Worm (Caenorhabditis elegans) whole organism, late embryonic: ENCODE results near the gene fbxa-56.

Experiments used
- C08G9.2 ChIP-seq: sonication (generic microtip); optimal IDR thresholded peaks from 2 replicates; lab custom pipeline; 2016; ENCODE audit warnings: mild to moderate bottlenecking, missing genetic modification characterization, moderate library complexity, missing compliant biosample characterization
- C38D4.7 ChIP-seq: fragments of 200-800 bp; sonication (Bioruptor generic); optimal IDR thresholded peaks from 2 replicates; lab custom pipeline; 2018; ENCODE audit warnings: mild to moderate bottlenecking, missing genetic modification characterization, moderate library complexity, missing compliant biosample characterization
- F13H6.1 ChIP-seq: sonication (generic microtip); optimal IDR thresholded peaks from 2 replicates; lab custom pipeline; 2016; ENCODE audit warnings: missing genetic modification characterization, missing compliant biosample characterization
- K02D7.2 ChIP-seq: sonication (generic microtip); optimal IDR thresholded peaks from 2 replicates; lab custom pipeline; 2017; ENCODE audit warnings: mild to moderate bottlenecking, missing genetic modification characterization, missing compliant biosample characterization
- K09A11.1 ChIP-seq: sonication (generic microtip); optimal IDR thresholded peaks from 2 replicates; lab custom pipeline; 2017; ENCODE audit warnings: antibody characterized with exemption, mild to moderate bottlenecking, missing genetic modification characterization, missing compliant biosample characterization; ENCODE audit not compliant: insufficient read depth
- T23F11.4 ChIP-seq: fragments of 200-800 bp; sonication (Bioruptor generic); optimal IDR thresholded peaks from 2 replicates; lab custom pipeline; 2018; ENCODE audit warnings: mild to moderate bottlenecking, missing genetic modification characterization, missing compliant biosample characterization
- Y22D7AL.16 ChIP-seq: sonication (generic microtip); optimal IDR thresholded peaks from 2 replicates; lab custom pipeline; 2016; ENCODE audit warnings: missing genetic modification characterization, missing compliant biosample characterization
- ceh-14 ChIP-seq: sonication (generic microtip); optimal IDR thresholded peaks from 2 replicates; lab custom pipeline; 2016; ENCODE audit warnings: missing genotype, missing genetic modification characterization, missing compliant biosample characterization
- ceh-18 ChIP-seq: sonication (generic microtip); optimal IDR thresholded peaks from 2 replicates; lab custom pipeline; 2016; ENCODE audit warnings: missing genetic modification characterization, missing compliant biosample characterization
- ceh-19 ChIP-seq: fragments of 200-800 bp; sonication (Bioruptor generic); optimal IDR thresholded peaks from 2 replicates; lab custom pipeline; 2018; ENCODE audit warnings: mild to moderate bottlenecking, missing genetic modification characterization, missing compliant biosample characterization
- ceh-2 ChIP-seq: sonication (generic microtip); optimal IDR thresholded peaks from 2 replicates; lab custom pipeline; 2016; ENCODE audit warnings: missing genotype, missing genetic modification characterization, missing compliant biosample characterization
- ceh-24 ChIP-seq: sonication (generic microtip); optimal IDR thresholded peaks from 2 replicates; lab custom pipeline; 2016; ENCODE audit warnings: mild to moderate bottlenecking, missing genetic modification characterization, missing compliant biosample characterization
- ceh-31 ChIP-seq: sonication (generic microtip); optimal IDR thresholded peaks from 2 replicates; lab custom pipeline; 2016; ENCODE audit warnings: missing genetic modification characterization, missing compliant biosample characterization
- ceh-34 ChIP-seq: sonication (generic microtip); optimal IDR thresholded peaks from 2 replicates; lab custom pipeline; 2016; ENCODE audit warnings: mild to moderate bottlenecking, missing genetic modification characterization, missing compliant biosample characterization
- ceh-48 ChIP-seq: sonication (generic microtip); optimal IDR thresholded peaks from 2 replicates; lab custom pipeline; 2016; ENCODE audit warnings: missing genetic modification characterization, inconsistent platforms, missing compliant biosample characterization
- ceh-6 ChIP-seq: fragments of 200-800 bp; sonication (Bioruptor generic); optimal IDR thresholded peaks from 2 replicates; lab custom pipeline; 2018; ENCODE audit warnings: mild to moderate bottlenecking, missing genetic modification characterization, missing compliant biosample characterization
- che-1 ChIP-seq: sonication (generic microtip); optimal IDR thresholded peaks from 2 replicates; lab custom pipeline; 2016; ENCODE audit warnings: mild to moderate bottlenecking, missing genetic modification characterization, missing compliant biosample characterization
- elt-2 ChIP-seq: sonication (generic microtip); optimal IDR thresholded peaks from 2 replicates; lab custom pipeline; 2016; ENCODE audit warnings: missing genetic modification reagents, missing genetic modification characterization, missing compliant biosample characterization
- elt-4 ChIP-seq: sonication (generic microtip); optimal IDR thresholded peaks from 2 replicates; lab custom pipeline; 2016; ENCODE audit warnings: missing genetic modification characterization, missing compliant biosample characterization
- ets-4 ChIP-seq: sonication (generic microtip); optimal IDR thresholded peaks from 2 replicates; lab custom pipeline; 2016; ENCODE audit warnings: missing genetic modification characterization, missing compliant biosample characterization
- eyg-1 ChIP-seq: sonication (generic microtip); optimal IDR thresholded peaks from 2 replicates; lab custom pipeline; 2016; ENCODE audit warnings: missing genotype, missing genetic modification characterization, missing compliant biosample characterization
- fax-1 ChIP-seq: sonication (generic microtip); optimal IDR thresholded peaks from 2 replicates; lab custom pipeline; 2016; ENCODE audit warnings: missing genotype, missing genetic modification characterization, missing compliant biosample characterization
- fkh-6 ChIP-seq: sonication (generic microtip); optimal IDR thresholded peaks from 2 replicates; lab custom pipeline; 2016; ENCODE audit warnings: missing genetic modification characterization, missing compliant biosample characterization
- gmeb-2 ChIP-seq: sonication (generic microtip); optimal IDR thresholded peaks from 2 replicates; lab custom pipeline; 2016; ENCODE audit warnings: missing genetic modification characterization, inconsistent platforms, missing compliant biosample characterization
- hlh-13 ChIP-seq: fragments of 200-800 bp; sonication (Bioruptor generic); optimal IDR thresholded peaks from 2 replicates; lab custom pipeline; 2018; ENCODE audit warnings: mild to moderate bottlenecking, missing genetic modification characterization, missing compliant biosample characterization
- hlh-6 ChIP-seq: sonication (generic microtip); optimal IDR thresholded peaks from 2 replicates; lab custom pipeline; 2016; ENCODE audit warnings: missing genotype, missing genetic modification characterization, missing compliant biosample characterization
- hlh-8 ChIP-seq: sonication (generic microtip); optimal IDR thresholded peaks from 2 replicates; lab custom pipeline; 2016; ENCODE audit warnings: missing genotype, missing genetic modification characterization, missing compliant biosample characterization
- lim-6 ChIP-seq: sonication (generic microtip); optimal IDR thresholded peaks from 2 replicates; lab custom pipeline; 2016; ENCODE audit warnings: missing genetic modification characterization, missing compliant biosample characterization
- lin-11 ChIP-seq: fragments of 200-800 bp; sonication (Bioruptor generic); optimal IDR thresholded peaks from 2 replicates; lab custom pipeline; 2018; ENCODE audit warnings: mild to moderate bottlenecking, missing genetic modification characterization, missing compliant biosample characterization
- madf-2 ChIP-seq: sonication (generic microtip); optimal IDR thresholded peaks from 2 replicates; lab custom pipeline; 2017; ENCODE audit warnings: missing genetic modification characterization, missing compliant biosample characterization
- mec-3 ChIP-seq: sonication (generic microtip); optimal IDR thresholded peaks from 2 replicates; lab custom pipeline; 2016; ENCODE audit warnings: borderline replicate concordance, missing genetic modification characterization, missing compliant biosample characterization
- nfya-1 ChIP-seq: sonication (generic microtip); optimal IDR thresholded peaks from 2 replicates; lab custom pipeline; 2017; ENCODE audit warnings: missing genetic modification characterization, mild to moderate bottlenecking, missing compliant biosample characterization, antibody characterized with exemption, moderate library complexity
- npax-4 ChIP-seq: sonication (generic microtip); optimal IDR thresholded peaks from 2 replicates; lab custom pipeline; 2016; ENCODE audit warnings: missing genetic modification characterization, missing compliant biosample characterization
- pag-3 ChIP-seq: sonication (generic microtip); optimal IDR thresholded peaks from 2 replicates; lab custom pipeline; 2016; ENCODE audit warnings: missing compliant biosample characterization, missing genetic modification characterization, borderline replicate concordance
- pat-9 ChIP-seq: fragments of 200-800 bp; sonication (Bioruptor generic); optimal IDR thresholded peaks from 2 replicates; lab custom pipeline; 2018; ENCODE audit warnings: mild to moderate bottlenecking, missing genetic modification characterization, moderate library complexity, missing compliant biosample characterization
- pha-2 ChIP-seq: sonication (generic microtip); optimal IDR thresholded peaks from 2 replicates; lab custom pipeline; 2017; ENCODE audit warnings: mild to moderate bottlenecking, missing genetic modification characterization, missing compliant biosample characterization
- pha-4 ChIP-seq: fragments of 150-350 bp; optimal IDR thresholded peaks from 2 replicates; lab custom pipeline; 2018; ENCODE audit warnings: missing biosample characterization, missing genetic modification reagents, missing genetic modification characterization
- pqm-1 ChIP-seq: sonication (generic microtip); optimal IDR thresholded peaks from 2 replicates; lab custom pipeline; 2016; ENCODE audit warnings: missing genetic modification characterization, missing compliant biosample characterization
- ref-2 ChIP-seq: sonication (generic microtip); optimal IDR thresholded peaks from 2 replicates; lab custom pipeline; 2016; ENCODE audit warnings: missing genetic modification characterization, missing compliant biosample characterization
- rnt-1 ChIP-seq: sonication (generic microtip); optimal IDR thresholded peaks from 2 replicates; lab custom pipeline; 2016; ENCODE audit warnings: missing genetic modification characterization, missing compliant biosample characterization
- sdc-2 ChIP-seq: sonication (generic microtip); optimal IDR thresholded peaks from 2 replicates; lab custom pipeline; 2016; ENCODE audit warnings: missing genotype, missing genetic modification characterization, missing compliant biosample characterization
- sox-2 ChIP-seq: fragments of 200-800 bp; sonication (Bioruptor generic); IDR thresholded peaks from 2 replicates; pipeline ENCODE4 v1.3.6; 2022; ENCODE audit warnings: missing genetic modification reagents, missing genetic modification characterization, missing compliant biosample characterization
- sox-4 ChIP-seq: sonication (generic microtip); optimal IDR thresholded peaks from 2 replicates; lab custom pipeline; 2017; ENCODE audit warnings: mild to moderate bottlenecking, missing genetic modification characterization, inconsistent platforms, missing compliant biosample characterization
- tbx-2 ChIP-seq: sonication (generic microtip); optimal IDR thresholded peaks from 2 replicates; lab custom pipeline; 2016; ENCODE audit warnings: missing genetic modification characterization, missing compliant biosample characterization
- tbx-7 ChIP-seq: sonication (generic microtip); optimal IDR thresholded peaks from 2 replicates; lab custom pipeline; 2016; ENCODE audit warnings: missing genotype, missing genetic modification characterization, missing compliant biosample characterization
- ttx-3 ChIP-seq: sonication (generic microtip); optimal IDR thresholded peaks from 2 replicates; lab custom pipeline; 2016; ENCODE audit warnings: missing genetic modification reagents, missing genetic modification characterization, missing compliant biosample characterization
- unc-42 ChIP-seq: sonication (generic microtip); optimal IDR thresholded peaks from 2 replicates; lab custom pipeline; 2016; ENCODE audit warnings: missing genotype, missing genetic modification characterization, missing compliant biosample characterization
- unc-86 ChIP-seq: sonication (generic microtip); optimal IDR thresholded peaks from 2 replicates; lab custom pipeline; 2016; ENCODE audit warnings: missing genetic modification characterization, missing compliant biosample characterization
- zip-5 ChIP-seq: sonication (generic microtip); optimal IDR thresholded peaks from 2 replicates; lab custom pipeline; 2016; ENCODE audit warnings: missing genetic modification characterization, missing compliant biosample characterization
- ztf-16 ChIP-seq: sonication (generic microtip); optimal IDR thresholded peaks from 2 replicates; lab custom pipeline; 2017; ENCODE audit warnings: missing genetic modification characterization, missing compliant biosample characterization

Gene fbxa-56

ce11 chrIII:936037-936507, 1.8 kb downstream of the fbxa-56 start, which contains the start of gene fbxa-55:
Gene fbxa-55 (minus strand): TSS chrIII:936087.
- TF ChIP-seq Y22D7AL.16 (tag; lab: Kevin White, UChicago) (no peak), hlh-6 (tag; lab: Kevin White, UChicago) (no peak), pha-4 (no peak), C08G9.2 (no peak), nfya-1 (tag; lab: Kevin White, UChicago) (no peak), hlh-13 (no peak), K09A11.1 (no peak), ttx-3 (tag; lab: Kevin White, UChicago) (no peak), tbx-7 (no peak), zip-5 (tag; lab: Kevin White, UChicago) (no peak), sox-2 (GFP tag; lab: Robert Waterston, UW) (no peak), unc-86 (tag; lab: Kevin White, UChicago) (no peak), hlh-8 (no peak)
- TF ChIP-seq, all 69 proteins: peak for 0

DNA sequence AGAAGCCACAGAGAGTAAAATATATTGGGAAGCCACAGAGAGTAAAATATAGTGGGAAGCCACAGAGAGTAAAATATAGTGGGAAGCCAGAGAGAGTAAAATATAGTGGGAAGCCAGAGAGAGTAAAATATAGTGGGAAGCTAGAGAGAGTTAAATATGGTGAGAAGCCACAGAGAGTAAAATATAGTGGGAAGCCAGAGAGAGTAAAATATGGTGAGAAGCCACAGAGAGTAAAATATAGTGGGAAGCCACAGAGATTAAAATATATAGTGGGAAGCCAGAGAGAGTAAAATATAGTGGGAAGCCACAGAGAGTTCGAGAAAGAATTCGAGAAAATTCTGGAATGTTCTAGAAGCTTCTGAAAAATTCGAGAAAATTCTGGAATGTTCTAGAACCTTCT, 6.5 kb downstream of the fbxa-56 start:
- peak; percentile 32 for TF ChIP-seq ceh-6 (GFP tag; lab: Kevin White, UChicago)
- TF ChIP-seq fkh-6 (tag; lab: Kevin White, UChicago), result peak; percentile 90
- peak; percentile 95 for TF ChIP-seq hlh-13
- TF ChIP-seq ceh-14 (tag; lab: Kevin White, UChicago), result peak; percentile 83
- peak; percentile 66 for TF ChIP-seq C38D4.7 (GFP tag; lab: Kevin White, UChicago)
- peak; percentile 72 for TF ChIP-seq sdc-2 (tag; lab: Kevin White, UChicago)
- TF ChIP-seq elt-2 (tag; lab: Kevin White, UChicago), result peak; percentile 19
- TF ChIP-seq ceh-24 (tag; lab: Kevin White, UChicago), result peak; percentile 12
- TF ChIP-seq pat-9, result peak; percentile 89
- TF ChIP-seq lin-11 (tag; lab: Kevin White, UChicago), result peak; percentile 94
- peak; percentile 74 for TF ChIP-seq ceh-48 (tag; lab: Kevin White, UChicago)
- TF ChIP-seq lim-6 (tag; lab: Kevin White, UChicago), result peak; percentile 91
- TF ChIP-seq ets-4, result peak; percentile 83
- TF ChIP-seq elt-4, result peak; percentile 97
- peak; percentile 53 for TF ChIP-seq ref-2 (tag; lab: Kevin White, UChicago)
- TF ChIP-seq pha-2 (tag; lab: Kevin White, UChicago), result peak; percentile 18
- peak; percentile 34 for TF ChIP-seq zip-5 (tag; lab: Kevin White, UChicago)
- TF ChIP-seq tbx-7, result peak; percentile 62
- peak; percentile 84 for TF ChIP-seq ceh-34 (tag; lab: Kevin White, UChicago)
- peak; percentile 97 for TF ChIP-seq pag-3
- peak; percentile 45 for TF ChIP-seq ceh-2 (tag; lab: Kevin White, UChicago)
- TF ChIP-seq T23F11.4, result peak; percentile 56
- TF ChIP-seq tbx-2, result peak; percentile 97
- peak; percentile 79 for TF ChIP-seq fax-1 (tag; lab: Kevin White, UChicago)
- TF ChIP-seq pqm-1, result peak; percentile 96
- peak; percentile 94 for TF ChIP-seq sox-4
- peak; percentile 84 for TF ChIP-seq che-1 (tag; lab: Kevin White, UChicago)
- peak; percentile 42 for TF ChIP-seq ztf-16 (tag; lab: Kevin White, UChicago)
- peak; percentile 41 for TF ChIP-seq ttx-3 (tag; lab: Kevin White, UChicago)
- peak; percentile 84 for TF ChIP-seq K02D7.2 (tag; lab: Kevin White, UChicago)
- TF ChIP-seq F13H6.1, result peak; percentile 79
- TF ChIP-seq mec-3 (tag; lab: Kevin White, UChicago), result peak; percentile 76
- peak; percentile 97 for TF ChIP-seq Y22D7AL.16 (tag; lab: Kevin White, UChicago)
- TF ChIP-seq eyg-1 (tag; lab: Kevin White, UChicago), result peak; percentile 57
- TF ChIP-seq unc-42, result peak; percentile 67
- TF ChIP-seq ceh-31, result peak; percentile 81
- peak; percentile 80 for TF ChIP-seq gmeb-2 (tag; lab: Kevin White, UChicago)
- peak; percentile 34 for TF ChIP-seq ceh-18 (tag; lab: Kevin White, UChicago)
- peak; percentile 88 for TF ChIP-seq hlh-6 (tag; lab: Kevin White, UChicago)
- peak; percentile 35 for TF ChIP-seq unc-86 (tag; lab: Kevin White, UChicago)
- peak; percentile 97 for TF ChIP-seq madf-2 (tag; lab: Kevin White, UChicago)
- peak; percentile 91 for TF ChIP-seq ceh-19 (GFP tag; lab: Kevin White, UChicago)
- peak; percentile 91 for TF ChIP-seq hlh-8
- peak; percentile 65 for TF ChIP-seq rnt-1 (tag; lab: Kevin White, UChicago)
- peak; percentile 79 for TF ChIP-seq npax-4 (tag; lab: Kevin White, UChicago)
